Worm (Caenorhabditis elegans) whole organism, young adult: Measurements from ENCODE around the gene F57A10.4.
"Not testable (repeated sequence)": the region's sequence is repeated elsewhere in the genome, so short reads cannot be mapped to it uniquely, and the experiment has no call there.

ENCODE experiments used
- K11D2.4 ChIP-seq: fragments of 200-800 bp; sonication (Bioruptor generic); IDR thresholded peaks from 2 replicates; pipeline ENCODE4 v1.3.6; 2022; ENCODE audit warnings: missing genetic modification reagents, missing genetic modification characterization, missing compliant biosample characterization
- Y95B8A.8 ChIP-seq: fragments of 200-800 bp; sonication (Bioruptor generic); IDR thresholded peaks from 2 replicates; pipeline ENCODE4 v1.3.6; 2022; ENCODE audit warnings: missing genetic modification reagents, missing genetic modification characterization, missing compliant biosample characterization
- ZK185.1 ChIP-seq: sonication (generic microtip); optimal IDR thresholded peaks from 2 replicates; lab custom pipeline; 2016; ENCODE audit warnings: mild to moderate bottlenecking, missing genetic modification characterization, missing compliant biosample characterization; ENCODE audit not compliant: poor library complexity, severe bottlenecking
- ama-1 ChIP-seq, 3 experiments: fragments of 150-350 bp in 1 of 3; sonication (generic microtip) in 2 of 3; optimal IDR thresholded peaks; 2 replicates each; lab custom pipeline; 2014 to 2018; ENCODE audit warnings: missing biosample characterization in 2 of 3, missing genetic modification characterization in 2 of 3, missing genetic modification reagents in 2 of 3
- dpl-1 ChIP-seq: fragments of 150-350 bp; optimal IDR thresholded peaks from 2 replicates; lab custom pipeline; 2014; ENCODE audit warnings: missing biosample characterization, missing genetic modification reagents, missing genetic modification characterization
- efl-1 ChIP-seq: fragments of 150-350 bp; optimal IDR thresholded peaks from 2 replicates; lab custom pipeline; 2014; ENCODE audit warnings: missing biosample characterization, missing genetic modification reagents, missing genetic modification characterization
- lin-54 ChIP-seq: fragments of 200-800 bp; sonication (Bioruptor generic); optimal IDR thresholded peaks from 2 replicates; lab custom pipeline; 2018; ENCODE audit warnings: mild to moderate bottlenecking, missing genetic modification characterization, missing compliant biosample characterization
- madf-8 ChIP-seq: fragments of 200-800 bp; sonication (Bioruptor generic); conservative IDR thresholded peaks from 2 replicates; pipeline ENCODE4 v1.3.6; 2022; ENCODE audit warnings: missing genetic modification reagents, missing genetic modification characterization, missing compliant biosample characterization
- mes-4 ChIP-seq: sonication (generic microtip); optimal IDR thresholded peaks from 2 replicates; lab custom pipeline; 2016; ENCODE audit warnings: missing genotype, missing genetic modification characterization, missing compliant biosample characterization
- nhr-27 ChIP-seq: fragments of 200-800 bp; sonication (Bioruptor generic); optimal IDR thresholded peaks from 2 replicates; lab custom pipeline; 2018; ENCODE audit warnings: mild to moderate bottlenecking, missing genetic modification characterization, moderate library complexity, missing compliant biosample characterization
- pbrm-1 ChIP-seq: fragments of 200-800 bp; sonication (Bioruptor generic); IDR thresholded peaks from 2 replicates; pipeline ENCODE4 v1.3.6; 2022; ENCODE audit warnings: missing genetic modification reagents, missing genetic modification characterization, missing compliant biosample characterization
- pha-4 ChIP-seq: fragments of 150-350 bp; sonication (generic microtip); optimal IDR thresholded peaks from 2 replicates; lab custom pipeline; 2014; ENCODE audit warnings: missing biosample characterization, missing genetic modification reagents, missing genetic modification characterization
- unc-130 ChIP-seq: sonication (generic microtip); optimal IDR thresholded peaks from 2 replicates; lab custom pipeline; 2016; ENCODE audit warnings: missing genetic modification reagents, missing genetic modification characterization, missing compliant biosample characterization
- ztf-26 ChIP-seq: sonication (generic microtip); optimal IDR thresholded peaks from 2 replicates; lab custom pipeline; 2017; ENCODE audit warnings: missing genetic modification characterization, missing compliant biosample characterization

DNA sequence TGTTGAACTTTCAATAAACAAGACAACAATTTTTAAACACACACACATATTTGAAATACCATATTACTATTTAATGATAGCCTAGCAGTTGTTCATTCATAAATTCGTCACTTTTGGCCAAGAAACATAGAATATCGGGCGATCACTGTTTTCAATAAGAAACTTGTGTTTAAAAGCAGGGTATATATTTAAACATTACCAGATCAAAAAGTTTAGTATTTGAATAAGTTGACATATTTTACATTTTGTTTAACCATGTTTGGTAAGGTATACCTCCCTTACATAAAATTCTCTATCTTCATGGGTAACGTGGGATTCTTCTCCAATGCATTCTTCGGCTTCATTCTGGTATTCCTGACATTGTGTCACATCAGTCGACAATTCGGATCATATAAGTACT, 14.5 kb upstream of the F57A10.4 start, which contains the start of gene str-8:
- not testable (repeated sequence) for TF ChIP-seq dpl-1 (GFP tag; lab: Kevin White, UChicago); pha-4 (tag; lab: Kevin White, UChicago); efl-1 (GFP tag; lab: Kevin White, UChicago); lin-54; pbrm-1; nhr-27; mes-4 (tag; lab: Kevin White, UChicago); unc-130 (GFP tag; lab: Kevin White, UChicago); ZK185.1 (tag; lab: Kevin White, UChicago); K11D2.4 (GFP tag; lab: Robert Waterston, UW); madf-8 (GFP tag; lab: Robert Waterston, UW); Y95B8A.8; ama-1 (optimal IDR thresholded peaks at IDR 0.05; lab: Kevin White, UChicago); ama-1 (GFP tag; optimal IDR thresholded peaks at IDR 0.05; lab: Kevin White, UChicago); ztf-26
